Worm (Caenorhabditis elegans) whole organism, L1 larva: Measurements from ENCODE around the gene scl-3.
A peak's percentile ranks its signal among the peaks of the same experiment; 100 is the strongest.

ENCODE experiments used
- F16B12.6 ChIP-seq: fragments of 150-350 bp; optimal IDR thresholded peaks from 2 replicates; lab custom pipeline; 2014; ENCODE audit warnings: missing biosample characterization, missing genetic modification characterization
- alr-1 ChIP-seq: fragments of 200-800 bp; sonication (Bioruptor generic); optimal IDR thresholded peaks from 2 replicates; lab custom pipeline; 2018; ENCODE audit warnings: borderline replicate concordance, mild to moderate bottlenecking, missing genetic modification characterization, missing compliant biosample characterization
- aly-2 ChIP-seq: fragments of 150-350 bp; optimal IDR thresholded peaks from 2 replicates; lab custom pipeline; 2014; ENCODE audit warnings: missing biosample characterization, missing genetic modification characterization
- ceh-8 ChIP-seq: fragments of 200-800 bp; sonication (Bioruptor generic); optimal IDR thresholded peaks from 2 replicates; lab custom pipeline; 2018; ENCODE audit warnings: mild to moderate bottlenecking, missing genetic modification characterization, moderate library complexity, missing compliant biosample characterization
- ces-1 ChIP-seq: fragments of 150-350 bp; optimal IDR thresholded peaks from 2 replicates; lab custom pipeline; 2014; ENCODE audit warnings: missing biosample characterization, missing genetic modification reagents, missing genetic modification characterization
- efl-1 ChIP-seq, 4 experiments: fragments of 150-350 bp; optimal IDR thresholded peaks in 3 of 4; peaks in 1 of 4; 1 replicate in 1 of 4; 2 replicates in 3 of 4; lab custom pipeline; 2014; ENCODE audit warnings: missing biosample characterization in 2 of 4, missing genetic modification characterization in 2 of 4, missing genetic modification reagents in 2 of 4
- efl-3 ChIP-seq: fragments of 200-800 bp; sonication (Bioruptor generic); optimal IDR thresholded peaks from 2 replicates; lab custom pipeline; 2018; ENCODE audit warnings: mild to moderate bottlenecking, missing genetic modification characterization, missing compliant biosample characterization
- elt-2 ChIP-seq: sonication (generic microtip); optimal IDR thresholded peaks from 2 replicates; lab custom pipeline; 2016; ENCODE audit warnings: missing genetic modification characterization, mild to moderate bottlenecking, inconsistent platforms, missing compliant biosample characterization, missing genetic modification reagents
- elt-3 ChIP-seq, 6 experiments: fragments of 150-350 bp in 1 of 6; sonication (generic microtip); optimal IDR thresholded peaks; 2 replicates each; lab custom pipeline; 2017 to 2018; ENCODE audit warnings: missing biosample characterization in 6 of 6, missing genetic modification characterization in 6 of 6, inconsistent platforms in 1 of 6
- ets-5 ChIP-seq: fragments of 200-800 bp; sonication (Bioruptor generic); IDR thresholded peaks from 2 replicates; pipeline ENCODE4 v1.3.6; 2022; ENCODE audit warnings: missing genetic modification characterization, missing compliant biosample characterization
- fkh-10 ChIP-seq: sonication (generic microtip); optimal IDR thresholded peaks from 2 replicates; lab custom pipeline; 2017; ENCODE audit warnings: missing biosample characterization, missing genetic modification reagents, missing genetic modification characterization
- fkh-4 ChIP-seq: sonication (generic microtip); optimal IDR thresholded peaks from 2 replicates; lab custom pipeline; 2016; ENCODE audit warnings: missing compliant biosample characterization, missing genetic modification characterization, borderline replicate concordance
- fkh-8 ChIP-seq: sonication (generic microtip); optimal IDR thresholded peaks from 2 replicates; lab custom pipeline; 2016; ENCODE audit warnings: mild to moderate bottlenecking, missing genetic modification characterization, missing compliant biosample characterization
- fos-1 ChIP-seq: fragments of 150-350 bp; optimal IDR thresholded peaks from 2 replicates; lab custom pipeline; 2014; ENCODE audit warnings: missing biosample characterization, missing genetic modification characterization
- irx-1 ChIP-seq: sonication (generic microtip); optimal IDR thresholded peaks from 2 replicates; lab custom pipeline; 2016; ENCODE audit warnings: missing genetic modification characterization, missing compliant biosample characterization
- jun-1 ChIP-seq: fragments of 150-350 bp; optimal IDR thresholded peaks from 2 replicates; lab custom pipeline; 2014; ENCODE audit warnings: missing biosample characterization, missing genetic modification reagents, missing genetic modification characterization
- lin-13 ChIP-seq: fragments of 150-350 bp; optimal IDR thresholded peaks from 2 replicates; lab custom pipeline; 2014; ENCODE audit warnings: missing biosample characterization, missing genetic modification reagents, missing genetic modification characterization
- lin-14 ChIP-seq: fragments of 200-800 bp; sonication (Bioruptor generic); optimal IDR thresholded peaks from 2 replicates; lab custom pipeline; 2018; ENCODE audit warnings: mild to moderate bottlenecking, missing genetic modification characterization, moderate library complexity, missing compliant biosample characterization
- mab-9 ChIP-seq: fragments of 200-800 bp; sonication (Bioruptor generic); IDR thresholded peaks from 2 replicates; pipeline ENCODE4 v1.3.6; 2022; ENCODE audit warnings: missing genetic modification reagents, missing genetic modification characterization, missing compliant biosample characterization
- mdl-1 ChIP-seq, 2 experiments: fragments of 150-350 bp; optimal IDR thresholded peaks; 2 replicates each; lab custom pipeline; 2014 to 2017; ENCODE audit warnings: missing biosample characterization in 2 of 2, missing genetic modification characterization in 2 of 2, inconsistent platforms in 1 of 2
- mep-1 ChIP-seq: fragments of 150-350 bp; optimal IDR thresholded peaks from 2 replicates; lab custom pipeline; 2014; ENCODE audit warnings: missing biosample characterization, missing genetic modification characterization
- nhr-11 ChIP-seq: fragments of 150-350 bp; optimal IDR thresholded peaks from 2 replicates; lab custom pipeline; 2014; ENCODE audit warnings: missing biosample characterization, missing genetic modification characterization
- nhr-20 ChIP-seq: sonication (generic microtip); optimal IDR thresholded peaks from 2 replicates; lab custom pipeline; 2016; ENCODE audit warnings: mild to moderate bottlenecking, missing genetic modification characterization, missing compliant biosample characterization
- nhr-237 ChIP-seq: fragments of 150-350 bp; optimal IDR thresholded peaks from 2 replicates; lab custom pipeline; 2014; ENCODE audit warnings: missing biosample characterization, missing genetic modification characterization
- nhr-28 ChIP-seq: fragments of 150-350 bp; optimal IDR thresholded peaks from 2 replicates; lab custom pipeline; 2014; ENCODE audit warnings: missing biosample characterization, missing genetic modification characterization
- nhr-47 ChIP-seq: sonication (generic microtip); optimal IDR thresholded peaks from 2 replicates; lab custom pipeline; 2016; ENCODE audit warnings: mild to moderate bottlenecking, missing genetic modification characterization, moderate library complexity, missing compliant biosample characterization
- nhr-71 ChIP-seq: sonication (generic microtip); optimal IDR thresholded peaks from 2 replicates; lab custom pipeline; 2016; ENCODE audit warnings: mild to moderate bottlenecking, missing genetic modification characterization, moderate library complexity, missing compliant biosample characterization
- nhr-76 ChIP-seq: sonication (generic microtip); optimal IDR thresholded peaks from 2 replicates; lab custom pipeline; 2017; ENCODE audit warnings: missing biosample characterization, missing genetic modification characterization
- nhr-77 ChIP-seq: fragments of 150-350 bp; optimal IDR thresholded peaks from 2 replicates; lab custom pipeline; 2014; ENCODE audit warnings: missing biosample characterization, missing genetic modification characterization
- nhr-84 ChIP-seq: sonication (generic microtip); optimal IDR thresholded peaks from 2 replicates; lab custom pipeline; 2017; ENCODE audit warnings: missing biosample characterization, missing genetic modification characterization
- nhr-85 ChIP-seq: sonication (generic microtip); peaks from one replicate; lab custom pipeline; 2016; ENCODE audit warnings: missing genetic modification characterization, inconsistent platforms, missing compliant biosample characterization
- pag-3 ChIP-seq: sonication (generic microtip); optimal IDR thresholded peaks from 2 replicates; lab custom pipeline; 2017; ENCODE audit warnings: missing genetic modification characterization, mild to moderate bottlenecking, missing compliant biosample characterization, antibody characterized with exemption, borderline replicate concordance; ENCODE audit not compliant: insufficient read depth
- pax-3 ChIP-seq: fragments of 200-800 bp; sonication (Bioruptor generic); optimal IDR thresholded peaks from 2 replicates; lab custom pipeline; 2018; ENCODE audit warnings: mild to moderate bottlenecking, missing genetic modification characterization, moderate library complexity, missing compliant biosample characterization
- pqm-1 ChIP-seq: sonication (generic microtip); optimal IDR thresholded peaks from 3 replicates; lab custom pipeline; 2017; ENCODE audit warnings: missing biosample characterization, missing genetic modification characterization
- rnt-1 ChIP-seq: sonication (generic microtip); optimal IDR thresholded peaks from 2 replicates; lab custom pipeline; 2016; ENCODE audit warnings: mild to moderate bottlenecking, missing genetic modification characterization, moderate library complexity, missing compliant biosample characterization
- snpc-4 ChIP-seq: fragments of 150-350 bp; optimal IDR thresholded peaks from 2 replicates; lab custom pipeline; 2014; ENCODE audit warnings: missing biosample characterization, missing genetic modification characterization
- snu-23 ChIP-seq: sonication (generic microtip); optimal IDR thresholded peaks from 2 replicates; lab custom pipeline; 2016; ENCODE audit warnings: missing genetic modification characterization, missing compliant biosample characterization
- sptf-1 ChIP-seq: fragments of 150-350 bp; optimal IDR thresholded peaks from 2 replicates; lab custom pipeline; 2014; ENCODE audit warnings: missing biosample characterization, missing genetic modification characterization
- sup-37 ChIP-seq: fragments of 200-800 bp; sonication (Bioruptor generic); optimal IDR thresholded peaks from 2 replicates; lab custom pipeline; 2018; ENCODE audit warnings: mild to moderate bottlenecking, missing genetic modification characterization, missing compliant biosample characterization
- swsn-7 ChIP-seq: sonication (generic microtip); optimal IDR thresholded peaks from 2 replicates; lab custom pipeline; 2016; ENCODE audit warnings: missing genetic modification characterization, missing compliant biosample characterization
- tbx-2 ChIP-seq: sonication (generic microtip); optimal IDR thresholded peaks from 2 replicates; lab custom pipeline; 2016; ENCODE audit warnings: missing genetic modification characterization, missing compliant biosample characterization
- tlp-1 ChIP-seq: fragments of 150-350 bp; optimal IDR thresholded peaks from 2 replicates; lab custom pipeline; 2014; ENCODE audit warnings: missing biosample characterization, missing genetic modification characterization
- unc-130 ChIP-seq: fragments of 150-350 bp; optimal IDR thresholded peaks from 2 replicates; lab custom pipeline; 2017; ENCODE audit warnings: missing biosample characterization, missing genetic modification characterization, inconsistent platforms
- unc-30 ChIP-seq: sonication (generic microtip); optimal IDR thresholded peaks from 2 replicates; lab custom pipeline; 2017; ENCODE audit warnings: missing biosample characterization, missing genetic modification characterization
- unc-98 ChIP-seq: fragments of 200-800 bp; sonication (Bioruptor generic); IDR thresholded peaks from 2 replicates; pipeline ENCODE4 v1.3.6; 2022; ENCODE audit warnings: missing genetic modification characterization, missing compliant biosample characterization
- xbp-1 ChIP-seq: sonication (generic microtip); optimal IDR thresholded peaks from 2 replicates; lab custom pipeline; 2016; ENCODE audit warnings: missing genetic modification characterization, missing compliant biosample characterization
- zag-1 ChIP-seq: fragments of 150-350 bp; optimal IDR thresholded peaks from 2 replicates; lab custom pipeline; 2014; ENCODE audit warnings: missing biosample characterization, missing genetic modification characterization
- ztf-11 ChIP-seq, 2 experiments: sonication (generic microtip); optimal IDR thresholded peaks; 2 replicates each; lab custom pipeline; 2016 to 2017; ENCODE audit warnings: missing genetic modification characterization in 2 of 2, missing biosample characterization in 1 of 2, missing compliant biosample characterization in 1 of 2
- ztf-4 ChIP-seq: fragments of 150-350 bp; optimal IDR thresholded peaks from 2 replicates; lab custom pipeline; 2014; ENCODE audit warnings: missing biosample characterization, missing genetic modification characterization

Gene scl-3

ce11 chrIV:13013711-13014341 lies 45.6 kb upstream of the scl-3 start:
- TF ChIP-seq sup-37 (GFP tag; lab: Kevin White, UChicago) (no peak), nhr-237 (tag; lab: Kevin White, UChicago) (no peak), mep-1 (tag; lab: Kevin White, UChicago) (no peak), nhr-28 (no peak), ztf-11 (tag; optimal IDR thresholded peaks at IDR 0.05; lab: Kevin White, UChicago) (no peak), snpc-4 (tag; lab: Kevin White, UChicago) (peak; percentile 82), nhr-47 (no peak), nhr-84 (tag; lab: Kevin White, UChicago) (no peak), aly-2 (tag; lab: Kevin White, UChicago) (no peak), mab-9 (GFP tag; lab: Robert Waterston, UW) (no peak), ztf-4 (tag; lab: Kevin White, UChicago) (no peak), F16B12.6 (no peak), lin-14 (GFP tag; lab: Kevin White, UChicago) (peak; percentile 20), unc-130 (tag; lab: Kevin White, UChicago) (no peak), unc-30 (no peak), fos-1 (tag; lab: Kevin White, UChicago) (no peak), nhr-85 (tag; lab: Kevin White, UChicago) (peak; percentile 87), ceh-8 (GFP tag; lab: Kevin White, UChicago) (no peak), fkh-4 (tag; lab: Kevin White, UChicago) (no peak), tbx-2 (tag; lab: Kevin White, UChicago) (no peak), mdl-1 (tag; optimal IDR thresholded peaks at IDR 0.05; lab: Kevin White, UChicago) (no peak), nhr-11 (tag; lab: Kevin White, UChicago) (no peak)

- no peak for TF ChIP-seq nhr-237 (tag; lab: Kevin White, UChicago)
- no peak for TF ChIP-seq pag-3 (tag; lab: Kevin White, UChicago)
- TF ChIP-seq irx-1 (tag; lab: Kevin White, UChicago) = no peak
- TF ChIP-seq ces-1 = no peak
- peak; percentile 24 to 29 for TF ChIP-seq efl-1 (optimal IDR thresholded peaks at IDR 0.05; lab: Kevin White, UChicago)
- no peak for TF ChIP-seq efl-1 (GFP tag; optimal IDR thresholded peaks at IDR 0.05 in 1 of 2; lab: Kevin White, UChicago)
- no peak for TF ChIP-seq nhr-20
- TF ChIP-seq alr-1 = no peak
- TF ChIP-seq unc-98 (GFP tag; lab: Robert Waterston, UW) = no peak
- TF ChIP-seq tlp-1 (tag; lab: Kevin White, UChicago) = no peak
- no peak for TF ChIP-seq tbx-2 (tag; lab: Kevin White, UChicago)
- no peak for TF ChIP-seq nhr-76 (tag; lab: Kevin White, UChicago)
- TF ChIP-seq fkh-10 = peak; percentile 11
- TF ChIP-seq sptf-1 (tag; lab: Kevin White, UChicago) = no peak
- no peak for TF ChIP-seq efl-3 (GFP tag; lab: Kevin White, UChicago)
- TF ChIP-seq nhr-11 (tag; lab: Kevin White, UChicago) = no peak
- peak; percentile 31 for TF ChIP-seq snu-23 (GFP tag; lab: Kevin White, UChicago)
- TF ChIP-seq pax-3 (tag; lab: Kevin White, UChicago) = peak; percentile 28
- no peak for TF ChIP-seq jun-1
- no peak for TF ChIP-seq elt-2
- no peak for TF ChIP-seq sup-37 (GFP tag; lab: Kevin White, UChicago)
- TF ChIP-seq lin-13 (GFP tag; lab: Kevin White, UChicago) = no peak
- no peak for TF ChIP-seq snpc-4 (tag; lab: Kevin White, UChicago)
- TF ChIP-seq rnt-1 (tag; lab: Kevin White, UChicago) = peak; percentile 30
- no peak for TF ChIP-seq zag-1 (tag; lab: Kevin White, UChicago)
- no peak for TF ChIP-seq pqm-1 (tag; lab: Kevin White, UChicago)
- TF ChIP-seq unc-130 (tag; lab: Kevin White, UChicago) = no peak
- TF ChIP-seq nhr-77 (tag; lab: Kevin White, UChicago) = no peak
- TF ChIP-seq elt-3 (tag; optimal IDR thresholded peaks at IDR 0.05; lab: Kevin White, UChicago) = no peak
- peak; percentile 53 for TF ChIP-seq fkh-8 (tag; lab: Kevin White, UChicago)
- TF ChIP-seq nhr-71 (tag; lab: Kevin White, UChicago) = peak; percentile 37
- no peak for TF ChIP-seq unc-30
- peak; percentile 15 for TF ChIP-seq swsn-7 (tag; lab: Kevin White, UChicago)
- no peak for TF ChIP-seq nhr-85 (tag; lab: Kevin White, UChicago)
- TF ChIP-seq nhr-47 = peak; percentile 43
- no peak for TF ChIP-seq ets-5
- TF ChIP-seq xbp-1 (tag; lab: Kevin White, UChicago) = no peak
These were observed 43.5 kb upstream of the scl-3 start for ce11 chrIV:13015801-13016404.
